Worm (Caenorhabditis elegans) whole organism, L2 larva: ENCODE data around the gene ints-13.

Experiments used
- blmp-1 ChIP-seq: sonication (generic microtip); optimal IDR thresholded peaks from 2 replicates; lab custom pipeline; 2017; ENCODE audit warnings: missing genetic modification characterization, mild to moderate bottlenecking, missing compliant biosample characterization, antibody characterized with exemption, moderate library complexity; ENCODE audit not compliant: insufficient read depth
- ceh-82 ChIP-seq: fragments of 150-350 bp; optimal IDR thresholded peaks from 2 replicates; lab custom pipeline; 2014; ENCODE audit warnings: missing biosample characterization, missing genetic modification characterization
- fos-1 ChIP-seq: fragments of 150-350 bp; optimal IDR thresholded peaks from 2 replicates; lab custom pipeline; 2014; ENCODE audit warnings: missing biosample characterization, missing genetic modification characterization
- lin-13 ChIP-seq: fragments of 150-350 bp; optimal IDR thresholded peaks from 2 replicates; lab custom pipeline; 2014; ENCODE audit warnings: missing biosample characterization, missing genetic modification reagents, missing genetic modification characterization
- lin-39 ChIP-seq: fragments of 150-350 bp; optimal IDR thresholded peaks from 2 replicates; lab custom pipeline; 2014; ENCODE audit warnings: missing biosample characterization, missing genetic modification reagents, missing genetic modification characterization
- lsy-2 ChIP-seq, 2 experiments: fragments of 150-350 bp in 1 of 2; sonication (generic microtip) in 1 of 2; optimal IDR thresholded peaks; 2 replicates each; lab custom pipeline; 2014 to 2017; ENCODE audit warnings: missing biosample characterization in 2 of 2, missing genetic modification characterization in 2 of 2
- mdl-1 ChIP-seq, 2 experiments: fragments of 150-350 bp in 1 of 2; sonication (generic microtip) in 1 of 2; optimal IDR thresholded peaks; 2 replicates each; lab custom pipeline; 2017; ENCODE audit warnings: missing biosample characterization in 2 of 2, missing genetic modification characterization in 2 of 2
- nhr-11 ChIP-seq: fragments of 150-350 bp; optimal IDR thresholded peaks from 2 replicates; lab custom pipeline; 2014; ENCODE audit warnings: missing biosample characterization, missing genetic modification characterization
- nhr-237 ChIP-seq: fragments of 150-350 bp; optimal IDR thresholded peaks from 2 replicates; lab custom pipeline; 2014; ENCODE audit warnings: missing biosample characterization, missing genetic modification characterization
- snpc-4 ChIP-seq: fragments of 150-350 bp; optimal IDR thresholded peaks from 2 replicates; lab custom pipeline; 2014; ENCODE audit warnings: missing biosample characterization, missing genetic modification characterization
- ztf-11 ChIP-seq: sonication (generic microtip); optimal IDR thresholded peaks from 2 replicates; lab custom pipeline; 2017; ENCODE audit warnings: missing biosample characterization, missing genetic modification characterization

ce11 chrIV:202921-203652, 34.2 kb downstream of the ints-13 start, which contains the start of gene gfrp-1:
- no peak for TF ChIP-seq nhr-237
- no peak for TF ChIP-seq ceh-82 (tag; lab: Kevin White, UChicago)
- TF ChIP-seq snpc-4 (tag; lab: Kevin White, UChicago): no peak
- no peak for TF ChIP-seq lin-13
- no peak for TF ChIP-seq lsy-2 (tag; optimal IDR thresholded peaks at IDR 0.05; lab: Kevin White, UChicago)
- TF ChIP-seq mdl-1 (tag; optimal IDR thresholded peaks at IDR 0.05; lab: Kevin White, UChicago): no peak
- no peak for TF ChIP-seq ztf-11 (tag; lab: Kevin White, UChicago)
- no peak for TF ChIP-seq nhr-11
- no peak for TF ChIP-seq blmp-1 (tag; lab: Kevin White, UChicago)
- TF ChIP-seq fos-1 (tag; lab: Kevin White, UChicago): no peak
- no peak for TF ChIP-seq lin-39 (tag; lab: Kevin White, UChicago)
